Worm (Caenorhabditis elegans) whole organism, young adult: ENCODE measurements around the gene lgc-50.

ENCODE experiments used
- B0336.3 ChIP-seq: fragments of 200-800 bp; sonication (Bioruptor generic); IDR thresholded peaks from 2 replicates; pipeline ENCODE4 v1.3.6; 2022; ENCODE audit warnings: missing genetic modification characterization, missing compliant biosample characterization
- F37B4.10 ChIP-seq: fragments of 200-800 bp; sonication (Bioruptor generic); IDR thresholded peaks from 2 replicates; pipeline ENCODE4 v1.3.6; 2022; ENCODE audit warnings: missing genetic modification characterization, missing compliant biosample characterization
- ama-1 ChIP-seq, 3 experiments: fragments of 150-350 bp in 1 of 3; sonication (generic microtip) in 2 of 3; optimal IDR thresholded peaks; 2 replicates each; lab custom pipeline; 2014 to 2018; ENCODE audit warnings: missing biosample characterization in 2 of 3, missing genetic modification characterization in 2 of 3, missing genetic modification reagents in 2 of 3
- efl-1 ChIP-seq: fragments of 150-350 bp; optimal IDR thresholded peaks from 2 replicates; lab custom pipeline; 2014; ENCODE audit warnings: missing biosample characterization, missing genetic modification reagents, missing genetic modification characterization
- mes-4 ChIP-seq: sonication (generic microtip); optimal IDR thresholded peaks from 2 replicates; lab custom pipeline; 2016; ENCODE audit warnings: missing genotype, missing genetic modification characterization, missing compliant biosample characterization
- nhr-90 ChIP-seq: sonication (generic microtip); optimal IDR thresholded peaks from 2 replicates; lab custom pipeline; 2016; ENCODE audit warnings: missing genotype, mild to moderate bottlenecking, missing genetic modification characterization, missing compliant biosample characterization
- pha-4 ChIP-seq: fragments of 150-350 bp; sonication (generic microtip); optimal IDR thresholded peaks from 2 replicates; lab custom pipeline; 2014; ENCODE audit warnings: missing biosample characterization, missing genetic modification reagents, missing genetic modification characterization
- rpc-1 ChIP-seq, 2 experiments: fragments of 150-350 bp in 1 of 2; sonication (generic microtip) in 1 of 2; optimal IDR thresholded peaks; 2 replicates each; lab custom pipeline; 2014 to 2018; ENCODE audit warnings: missing biosample characterization in 1 of 2, missing genetic modification characterization in 1 of 2, missing genetic modification reagents in 1 of 2, missing genotype in 1 of 2
- snpc-4 ChIP-seq, 5 experiments: fragments of 150-350 bp in 1 of 5; sonication (generic microtip) in 4 of 5; optimal IDR thresholded peaks; 2 replicates each; lab custom pipeline; 2014 to 2018; ENCODE audit warnings: missing genetic modification characterization in 5 of 5, missing biosample characterization in 3 of 5, antibody characterized with exemption in 2 of 5, mild to moderate bottlenecking in 2 of 5, missing compliant biosample characterization in 2 of 5, missing genotype in 2 of 5, moderate library complexity in 2 of 5, missing genetic modification reagents in 1 of 5
- unc-62 ChIP-seq: fragments of 150-350 bp; optimal IDR thresholded peaks from 2 replicates; lab custom pipeline; 2014; ENCODE audit warnings: missing biosample characterization, missing genetic modification reagents, missing genetic modification characterization
- ztf-18 ChIP-seq: sonication (generic microtip); optimal IDR thresholded peaks from 2 replicates; lab custom pipeline; 2016; ENCODE audit warnings: missing genotype, mild to moderate bottlenecking, missing genetic modification characterization, missing compliant biosample characterization

DNA sequence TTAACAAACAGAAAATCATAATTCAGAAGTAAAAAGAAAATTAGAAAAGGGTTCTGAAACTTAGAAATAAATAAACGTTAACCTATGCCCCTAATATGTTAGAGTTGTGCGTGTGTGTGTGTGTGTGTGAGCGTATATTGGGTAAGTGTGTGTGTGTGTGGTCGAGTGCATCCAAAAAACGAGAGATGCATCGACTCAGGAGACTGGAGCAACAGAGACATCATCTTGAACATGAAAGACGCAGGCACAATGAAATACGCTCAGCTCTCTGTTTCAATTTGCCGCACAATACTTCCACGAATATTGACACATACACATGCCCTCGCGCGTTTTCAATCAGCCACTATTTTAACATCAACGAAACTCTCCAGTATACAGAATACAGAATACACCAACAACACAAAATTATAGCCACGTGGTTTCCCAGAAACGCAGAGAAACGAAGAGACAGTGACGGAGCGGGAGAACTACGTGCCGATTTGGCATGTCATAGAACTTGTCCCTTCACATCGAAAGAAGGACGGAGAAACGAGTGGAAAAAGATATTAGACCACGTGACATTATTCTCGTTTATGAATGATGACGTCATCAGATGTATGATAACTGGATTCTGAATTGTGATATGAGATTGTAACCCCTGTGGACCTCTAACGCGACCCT lies 19.0 kb downstream of the lgc-50 start:
- no peak for TF ChIP-seq ama-1 (optimal IDR thresholded peaks at IDR 0.05; lab: Kevin White, UChicago)
- TF ChIP-seq ama-1 (GFP tag; optimal IDR thresholded peaks at IDR 0.05; lab: Kevin White, UChicago) = no peak
- TF ChIP-seq B0336.3 (GFP tag; lab: Robert Waterston, UW) = peak; percentile 64; the same call in 1 of the 2 replicates
- no peak for TF ChIP-seq F37B4.10
- peak; percentile 19 for TF ChIP-seq ztf-18 (tag; lab: Kevin White, UChicago)
- TF ChIP-seq pha-4 = no peak
- no peak for TF ChIP-seq rpc-1 (optimal IDR thresholded peaks at IDR 0.05; lab: Kevin White, UChicago)
- TF ChIP-seq rpc-1 (tag; optimal IDR thresholded peaks at IDR 0.05; lab: Kevin White, UChicago) = no peak
- TF ChIP-seq mes-4 (tag; lab: Kevin White, UChicago) = no peak
- TF ChIP-seq snpc-4 (GFP tag; optimal IDR thresholded peaks at IDR 0.05; lab: Kevin White, UChicago) = no peak
- peak in 3 of 4 experiments; percentile 3 to 48 (median 21) for TF ChIP-seq snpc-4 (tag; optimal IDR thresholded peaks at IDR 0.05; lab: Kevin White, UChicago)
- TF ChIP-seq nhr-90 (tag; lab: Kevin White, UChicago) = peak; percentile 20
- no peak for TF ChIP-seq efl-1 (GFP tag; lab: Kevin White, UChicago)
- no peak for TF ChIP-seq unc-62 (GFP tag; lab: Kevin White, UChicago)
